Fruit fly (Drosophila melanogaster): ENCODE measurements around the gene CG7044.

The CG7044 gene

DNA sequence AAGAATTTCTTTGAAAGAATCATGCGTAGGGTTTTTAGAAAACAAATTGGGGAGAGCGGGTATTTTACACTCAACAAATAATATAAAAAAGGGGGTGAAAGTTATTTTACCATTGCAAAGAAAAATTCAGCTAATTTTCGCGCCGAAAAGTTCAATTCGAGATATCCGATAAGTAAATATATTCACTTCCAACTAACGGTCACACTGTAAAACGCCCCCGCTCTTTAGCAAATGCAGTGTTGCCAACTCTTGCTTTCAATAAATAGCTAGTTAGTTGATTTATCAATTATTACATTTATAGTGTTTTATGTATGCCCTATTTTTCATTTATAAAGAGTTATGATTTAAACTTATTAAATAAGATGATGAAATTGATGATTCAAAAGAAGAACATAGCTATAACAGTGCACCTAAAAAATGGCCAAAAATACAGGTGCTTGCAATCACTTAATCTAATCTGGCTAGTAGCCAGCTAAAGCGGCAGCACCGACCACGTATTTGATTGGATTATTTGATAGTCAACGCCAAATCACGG, 36.8 kb upstream of the CG7044 start, which contains the start of gene meigo (continued):
- TF ChIP-seq CG1792 (GFP tag; optimal IDR thresholded peaks at IDR 0.05) (peak; percentile 31), kah (GFP tag; optimal IDR thresholded peaks at IDR 0.05) (peak; percentile 16), run (tag; optimal IDR thresholded peaks at IDR 0.05) (no peak), Dref (GFP tag; IDR thresholded peaks at IDR 0.05) (peak; percentile 79), CG33557 (GFP tag; optimal IDR thresholded peaks at IDR 0.05) (peak; percentile 48), HLH3B (GFP tag; IDR thresholded peaks at IDR 0.05) (peak; percentile 47; the same call in 1 of the 2 replicates), Dip3 (GFP tag; optimal IDR thresholded peaks at IDR 0.05) (peak; percentile 63), Scr (GFP tag; IDR thresholded peaks at IDR 0.05; ENCODE audit: partially characterized antibody) (0 out of 2 replicates have a peak, but pooled peaks have one; percentile 18), CG13123 (GFP tag; optimal IDR thresholded peaks at IDR 0.05) (peak; percentile 44), HLH54F (GFP tag; optimal IDR thresholded peaks at IDR 0.05) (peak; percentile 73), Sin3A (optimal IDR thresholded peaks at IDR 0.05) (peak; percentile 74), CG11504 (tag; optimal IDR thresholded peaks at IDR 0.05) (no peak), CG12155 (GFP tag; optimal IDR thresholded peaks at IDR 0.05) (peak; percentile 71), dysf (GFP tag; IDR thresholded peaks at IDR 0.05) (peak; percentile 71; the same call in 2 of the 3 replicates), org-1 (GFP tag; optimal IDR thresholded peaks at IDR 0.05) (no peak), phol (tag; optimal IDR thresholded peaks at IDR 0.05) (peak; percentile 81), Taf1 (GFP tag; IDR thresholded peaks at IDR 0.05) (peak; percentile 51; the same call in 1 of the 2 replicates), CG33213 (GFP tag; optimal IDR thresholded peaks at IDR 0.05) (peak; percentile 18), CG4424 (GFP tag; optimal IDR thresholded peaks at IDR 0.05) (peak; percentile 57), CG17361 (GFP tag; IDR thresholded peaks at IDR 0.05) (peak; percentile 84), CG7556 (GFP tag; optimal IDR thresholded peaks at IDR 0.05) (peak; percentile 62), Hmx (GFP tag; optimal IDR thresholded peaks at IDR 0.05) (no peak), so (GFP tag; IDR thresholded peaks at IDR 0.05) (0 out of 3 replicates have a peak, but pooled peaks have one; percentile 51), Nf-YC (tag; optimal IDR thresholded peaks at IDR 0.05) (peak; percentile 84), Hr51 (GFP tag; optimal IDR thresholded peaks at IDR 0.05) (peak in 1 of 2 experiments; percentile 52), Adf1 (GFP tag; IDR thresholded peaks at IDR 0.05) (peak; percentile 46; the same call in 1 of the 2 replicates), CG9932 (GFP tag; IDR thresholded peaks at IDR 0.05) (peak; percentile 73), pb (GFP tag; optimal IDR thresholded peaks at IDR 0.05) (peak; percentile 36), CG6689 (GFP tag; IDR thresholded peaks at IDR 0.05) (peak; percentile 60; the same call in 1 of the 2 replicates), CG15696 (tag; optimal IDR thresholded peaks at IDR 0.05) (peak; percentile 69), CHES-1-like (GFP tag; optimal IDR thresholded peaks at IDR 0.05) (peak; percentile 28), Atf3 (GFP tag; optimal IDR thresholded peaks at IDR 0.05) (peak; percentile 19), mirr (GFP tag; optimal IDR thresholded peaks at IDR 0.05) (peak; percentile 10), sqz (GFP tag; optimal IDR thresholded peaks at IDR 0.05) (no peak), tgo (GFP tag; IDR thresholded peaks at IDR 0.05) (peak; percentile 66), Ptx1 (GFP tag; IDR thresholded peaks at IDR 0.05) (peak; percentile 77), shn (GFP tag; optimal IDR thresholded peaks at IDR 0.05) (peak; percentile 6), al (GFP tag; IDR thresholded peaks at IDR 0.05) (peak; percentile 45; the same call in 1 of the 2 replicates), CG14710 (tag; optimal IDR thresholded peaks at IDR 0.05) (peak; percentile 83), dm (GFP tag; optimal IDR thresholded peaks at IDR 0.05) (peak; percentile 32), E2f2 (GFP tag; IDR thresholded peaks at IDR 0.05) (peak; percentile 91), Hsf (GFP tag; optimal IDR thresholded peaks at IDR 0.05) (peak; percentile 71), Atf-2 (GFP tag; optimal IDR thresholded peaks at IDR 0.05) (peak; percentile 16), CG7357 (GFP tag; IDR thresholded peaks at IDR 0.05) (0 out of 3 replicates have a peak, but pooled peaks have one; percentile 31), gsb-n (tag; optimal IDR thresholded peaks at IDR 0.05) (peak; percentile 44), CG3838 (GFP tag; optimal IDR thresholded peaks at IDR 0.05) (no peak), CG10366 (GFP tag; IDR thresholded peaks at IDR 0.05) (peak; percentile 39; the same call in 1 of the 2 replicates), CG13287 (GFP tag; IDR thresholded peaks at IDR 0.05; ENCODE audit: partially characterized antibody) (0 out of 2 replicates have a peak, but pooled peaks have one; percentile 36), Fer3 (tag; optimal IDR thresholded peaks at IDR 0.05) (peak; percentile 65), CG2202 (tag; optimal IDR thresholded peaks at IDR 0.05) (peak; percentile 30), dmrt11E (tag; optimal IDR thresholded peaks at IDR 0.05) (peak; percentile 51)
